Worm (Caenorhabditis elegans) whole organism, late embryonic: ENCODE data around the gene W06A7.2.

ENCODE experiments used
- C08G9.2 ChIP-seq: sonication (generic microtip); optimal IDR thresholded peaks from 2 replicates; lab custom pipeline; 2016; ENCODE audit warnings: mild to moderate bottlenecking, missing genetic modification characterization, moderate library complexity, missing compliant biosample characterization
- F13H6.1 ChIP-seq: sonication (generic microtip); optimal IDR thresholded peaks from 2 replicates; lab custom pipeline; 2016; ENCODE audit warnings: missing genetic modification characterization, missing compliant biosample characterization
- K02D7.2 ChIP-seq: sonication (generic microtip); optimal IDR thresholded peaks from 2 replicates; lab custom pipeline; 2017; ENCODE audit warnings: mild to moderate bottlenecking, missing genetic modification characterization, missing compliant biosample characterization
- T23F11.4 ChIP-seq: fragments of 200-800 bp; sonication (Bioruptor generic); optimal IDR thresholded peaks from 2 replicates; lab custom pipeline; 2018; ENCODE audit warnings: mild to moderate bottlenecking, missing genetic modification characterization, missing compliant biosample characterization
- Y22D7AL.16 ChIP-seq: sonication (generic microtip); optimal IDR thresholded peaks from 2 replicates; lab custom pipeline; 2016; ENCODE audit warnings: missing genetic modification characterization, missing compliant biosample characterization
- ama-1 ChIP-seq: fragments of 150-350 bp; optimal IDR thresholded peaks from 2 replicates; lab custom pipeline; 2014
- ceh-14 ChIP-seq: sonication (generic microtip); optimal IDR thresholded peaks from 2 replicates; lab custom pipeline; 2016; ENCODE audit warnings: missing genotype, missing genetic modification characterization, missing compliant biosample characterization
- ceh-18 ChIP-seq: sonication (generic microtip); optimal IDR thresholded peaks from 2 replicates; lab custom pipeline; 2016; ENCODE audit warnings: missing genetic modification characterization, missing compliant biosample characterization
- ceh-19 ChIP-seq: fragments of 200-800 bp; sonication (Bioruptor generic); optimal IDR thresholded peaks from 2 replicates; lab custom pipeline; 2018; ENCODE audit warnings: mild to moderate bottlenecking, missing genetic modification characterization, missing compliant biosample characterization
- ceh-22 ChIP-seq: sonication (generic microtip); optimal IDR thresholded peaks from 2 replicates; lab custom pipeline; 2017; ENCODE audit warnings: missing biosample characterization, missing genetic modification characterization
- ceh-30 ChIP-seq: fragments of 150-350 bp; optimal IDR thresholded peaks from 2 replicates; lab custom pipeline; 2014; ENCODE audit warnings: missing biosample characterization, missing genetic modification characterization
- ceh-34 ChIP-seq: sonication (generic microtip); optimal IDR thresholded peaks from 2 replicates; lab custom pipeline; 2016; ENCODE audit warnings: mild to moderate bottlenecking, missing genetic modification characterization, missing compliant biosample characterization
- ceh-45 ChIP-seq: fragments of 200-800 bp; sonication (Bioruptor generic); IDR thresholded peaks from 2 replicates; pipeline ENCODE4 v1.3.6; 2022; ENCODE audit warnings: missing genetic modification reagents, missing genetic modification characterization, missing compliant biosample characterization
- ceh-48 ChIP-seq: sonication (generic microtip); optimal IDR thresholded peaks from 2 replicates; lab custom pipeline; 2016; ENCODE audit warnings: missing genetic modification characterization, inconsistent platforms, missing compliant biosample characterization
- che-1 ChIP-seq: sonication (generic microtip); optimal IDR thresholded peaks from 2 replicates; lab custom pipeline; 2016; ENCODE audit warnings: mild to moderate bottlenecking, missing genetic modification characterization, missing compliant biosample characterization
- dmd-4 ChIP-seq: sonication (generic microtip); optimal IDR thresholded peaks from 2 replicates; lab custom pipeline; 2016; ENCODE audit warnings: borderline replicate concordance, missing genetic modification characterization, missing compliant biosample characterization
- dve-1 ChIP-seq: sonication (generic microtip); optimal IDR thresholded peaks from 2 replicates; lab custom pipeline; 2017; ENCODE audit warnings: antibody characterized with exemption, mild to moderate bottlenecking, missing genetic modification characterization, missing compliant biosample characterization
- ets-4 ChIP-seq: sonication (generic microtip); optimal IDR thresholded peaks from 2 replicates; lab custom pipeline; 2016; ENCODE audit warnings: missing genetic modification characterization, missing compliant biosample characterization
- eyg-1 ChIP-seq: sonication (generic microtip); optimal IDR thresholded peaks from 2 replicates; lab custom pipeline; 2016; ENCODE audit warnings: missing genotype, missing genetic modification characterization, missing compliant biosample characterization
- fkh-10 ChIP-seq: fragments of 150-350 bp; optimal IDR thresholded peaks from 2 replicates; lab custom pipeline; 2014; ENCODE audit warnings: missing biosample characterization, missing genetic modification reagents, missing genetic modification characterization
- hlh-13 ChIP-seq: fragments of 200-800 bp; sonication (Bioruptor generic); optimal IDR thresholded peaks from 2 replicates; lab custom pipeline; 2018; ENCODE audit warnings: mild to moderate bottlenecking, missing genetic modification characterization, missing compliant biosample characterization
- hlh-15 ChIP-seq: sonication (generic microtip); optimal IDR thresholded peaks from 2 replicates; lab custom pipeline; 2016; ENCODE audit warnings: missing genetic modification characterization, missing compliant biosample characterization
- hlh-30 ChIP-seq: sonication (generic microtip); optimal IDR thresholded peaks from 2 replicates; lab custom pipeline; 2017; ENCODE audit warnings: antibody characterized with exemption, missing genetic modification characterization, missing compliant biosample characterization; ENCODE audit not compliant: insufficient read depth
- hlh-6 ChIP-seq: sonication (generic microtip); optimal IDR thresholded peaks from 2 replicates; lab custom pipeline; 2016; ENCODE audit warnings: missing genotype, missing genetic modification characterization, missing compliant biosample characterization
- hlh-8 ChIP-seq: sonication (generic microtip); optimal IDR thresholded peaks from 2 replicates; lab custom pipeline; 2016; ENCODE audit warnings: missing genotype, missing genetic modification characterization, missing compliant biosample characterization
- lin-11 ChIP-seq: fragments of 200-800 bp; sonication (Bioruptor generic); optimal IDR thresholded peaks from 2 replicates; lab custom pipeline; 2018; ENCODE audit warnings: mild to moderate bottlenecking, missing genetic modification characterization, missing compliant biosample characterization
- mec-3 ChIP-seq: sonication (generic microtip); optimal IDR thresholded peaks from 2 replicates; lab custom pipeline; 2016; ENCODE audit warnings: borderline replicate concordance, missing genetic modification characterization, missing compliant biosample characterization
- nfya-1 ChIP-seq: sonication (generic microtip); optimal IDR thresholded peaks from 2 replicates; lab custom pipeline; 2017; ENCODE audit warnings: missing genetic modification characterization, mild to moderate bottlenecking, missing compliant biosample characterization, antibody characterized with exemption, moderate library complexity
- npax-4 ChIP-seq: sonication (generic microtip); optimal IDR thresholded peaks from 2 replicates; lab custom pipeline; 2016; ENCODE audit warnings: missing genetic modification characterization, missing compliant biosample characterization
- odd-2 ChIP-seq: sonication (generic microtip); optimal IDR thresholded peaks from 2 replicates; lab custom pipeline; 2017; ENCODE audit warnings: antibody characterized with exemption, mild to moderate bottlenecking, missing genetic modification characterization, missing compliant biosample characterization
- pag-3 ChIP-seq: sonication (generic microtip); optimal IDR thresholded peaks from 2 replicates; lab custom pipeline; 2016; ENCODE audit warnings: missing compliant biosample characterization, missing genetic modification characterization, borderline replicate concordance
- pat-9 ChIP-seq: fragments of 200-800 bp; sonication (Bioruptor generic); optimal IDR thresholded peaks from 2 replicates; lab custom pipeline; 2018; ENCODE audit warnings: mild to moderate bottlenecking, missing genetic modification characterization, moderate library complexity, missing compliant biosample characterization
- ref-2 ChIP-seq: sonication (generic microtip); optimal IDR thresholded peaks from 2 replicates; lab custom pipeline; 2016; ENCODE audit warnings: missing genetic modification characterization, missing compliant biosample characterization
- rnt-1 ChIP-seq: sonication (generic microtip); optimal IDR thresholded peaks from 2 replicates; lab custom pipeline; 2016; ENCODE audit warnings: missing genetic modification characterization, missing compliant biosample characterization
- sdc-2 ChIP-seq: sonication (generic microtip); optimal IDR thresholded peaks from 2 replicates; lab custom pipeline; 2016; ENCODE audit warnings: missing genotype, missing genetic modification characterization, missing compliant biosample characterization
- syd-9 ChIP-seq: sonication (generic microtip); optimal IDR thresholded peaks from 2 replicates; lab custom pipeline; 2016; ENCODE audit warnings: mild to moderate bottlenecking, missing genetic modification characterization, moderate library complexity, missing compliant biosample characterization
- tbx-2 ChIP-seq: sonication (generic microtip); optimal IDR thresholded peaks from 2 replicates; lab custom pipeline; 2016; ENCODE audit warnings: missing genetic modification characterization, missing compliant biosample characterization
- unc-3 ChIP-seq, 2 experiments: fragments of 200-800 bp in 1 of 2; sonication (Bioruptor generic) in 1 of 2; sonication (generic microtip) in 1 of 2; conservative IDR thresholded peaks in 1 of 2; optimal IDR thresholded peaks in 1 of 2; 2 replicates each; pipeline versions ENCODE4 v1.3.6 to Lab custom; 2016 to 2022; ENCODE audit warnings: missing compliant biosample characterization in 2 of 2, missing genetic modification characterization in 2 of 2, missing genetic modification reagents in 1 of 2
- unc-42 ChIP-seq: sonication (generic microtip); optimal IDR thresholded peaks from 2 replicates; lab custom pipeline; 2016; ENCODE audit warnings: missing genotype, missing genetic modification characterization, missing compliant biosample characterization
- zip-5 ChIP-seq: sonication (generic microtip); optimal IDR thresholded peaks from 2 replicates; lab custom pipeline; 2016; ENCODE audit warnings: missing genetic modification characterization, missing compliant biosample characterization

Gene W06A7.2

DNA sequence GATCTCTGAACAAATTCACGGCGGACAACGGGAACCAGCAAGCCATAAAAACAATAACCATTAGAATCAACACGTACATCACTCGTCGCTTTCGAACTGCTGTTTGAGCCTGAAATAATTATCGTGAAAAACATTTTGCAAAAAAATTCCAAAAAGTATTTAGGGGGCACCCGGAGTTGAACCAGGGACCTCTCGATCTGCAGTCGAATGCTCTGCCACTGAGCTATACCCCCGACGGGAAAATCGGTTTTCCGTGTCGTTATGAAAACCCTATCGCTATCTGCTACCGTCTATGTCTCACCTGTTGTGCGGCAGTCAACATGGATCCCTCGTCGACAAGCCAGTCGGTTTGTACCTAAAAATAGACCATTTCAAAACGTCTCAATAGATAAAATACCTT is 34.0 kb downstream of the W06A7.2 start (continued):
- no peak for TF ChIP-seq eyg-1
- TF ChIP-seq mec-3 = no peak
- peak; percentile 1 for TF ChIP-seq ceh-18 (tag; lab: Kevin White, UChicago)
- no peak for TF ChIP-seq ceh-14 (tag; lab: Kevin White, UChicago)
- TF ChIP-seq ama-1 (lab: Kevin White, UChicago) = no peak
- TF ChIP-seq hlh-13 = peak; percentile 46
- peak; percentile 38 for TF ChIP-seq lin-11 (tag; lab: Kevin White, UChicago)
- TF ChIP-seq ceh-19 (GFP tag; lab: Kevin White, UChicago) = peak; percentile 44
- no peak for TF ChIP-seq nfya-1 (tag; lab: Kevin White, UChicago)
- TF ChIP-seq ceh-22 = no peak
- no peak for TF ChIP-seq unc-42 (tag; lab: Kevin White, UChicago)
- TF ChIP-seq C08G9.2 (tag; lab: Kevin White, UChicago) = peak; percentile 44
- TF ChIP-seq ceh-30 = no peak
- no peak for TF ChIP-seq hlh-8
- TF ChIP-seq ceh-48 (tag; lab: Kevin White, UChicago) = peak; percentile 35
- TF ChIP-seq K02D7.2 (tag; lab: Kevin White, UChicago) = no peak
- peak; percentile 45 for TF ChIP-seq T23F11.4 (GFP tag; lab: Kevin White, UChicago)
- TF ChIP-seq ref-2 (tag; lab: Kevin White, UChicago) = no peak
- no peak; the same call in 1 of the 2 replicates for TF ChIP-seq unc-3 (GFP tag; conservative IDR thresholded peaks at IDR 0.05; lab: Robert Waterston, UW)
- peak; percentile 32 for TF ChIP-seq unc-3 (tag; optimal IDR thresholded peaks at IDR 0.05; lab: Kevin White, UChicago)
- TF ChIP-seq sdc-2 (tag; lab: Kevin White, UChicago) = peak; percentile 6
- no peak for TF ChIP-seq zip-5 (tag; lab: Kevin White, UChicago)
- TF ChIP-seq hlh-30 (tag; lab: Kevin White, UChicago) = no peak
- TF ChIP-seq odd-2 (tag; lab: Kevin White, UChicago) = no peak
- no peak for TF ChIP-seq hlh-15 (tag; lab: Kevin White, UChicago)
- TF ChIP-seq dmd-4 (tag; lab: Kevin White, UChicago) = no peak
- peak; percentile 51 for TF ChIP-seq hlh-6 (tag; lab: Kevin White, UChicago)
- no peak for TF ChIP-seq tbx-2 (tag; lab: Kevin White, UChicago)
- no peak for TF ChIP-seq syd-9 (tag; lab: Kevin White, UChicago)
- no peak for TF ChIP-seq ceh-45 (GFP tag; lab: Robert Waterston, UW)
- no peak for TF ChIP-seq npax-4 (tag; lab: Kevin White, UChicago)
- peak; percentile 30 for TF ChIP-seq pat-9 (tag; lab: Kevin White, UChicago)
- no peak for TF ChIP-seq rnt-1 (tag; lab: Kevin White, UChicago)
- TF ChIP-seq F13H6.1 (tag; lab: Kevin White, UChicago) = no peak
- no peak for TF ChIP-seq ets-4 (tag; lab: Kevin White, UChicago)
- TF ChIP-seq dve-1 = peak; percentile 33
- TF ChIP-seq ceh-34 (tag; lab: Kevin White, UChicago) = peak; percentile 28
- TF ChIP-seq Y22D7AL.16 = no peak

DNA sequence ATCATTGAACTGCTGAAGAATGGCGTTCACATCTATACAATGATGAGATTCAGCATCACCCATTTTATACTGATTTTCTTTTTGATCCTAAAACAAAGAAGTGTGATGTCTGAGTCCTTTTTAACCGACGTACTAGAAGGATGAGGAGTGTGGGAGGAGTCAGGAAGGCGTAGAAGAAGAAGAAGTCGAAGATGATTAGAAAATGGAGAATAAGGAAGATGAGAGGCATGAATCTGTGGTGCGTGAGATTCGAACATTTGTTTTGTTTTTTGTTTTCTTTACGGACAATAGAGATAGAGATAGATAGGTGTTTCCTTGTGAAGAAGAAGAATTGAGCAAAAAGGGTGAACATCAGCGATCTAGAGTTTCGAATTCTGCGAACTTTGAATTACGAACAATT is 36.9 kb downstream of the W06A7.2 start, which contains the start of gene npr-13:
TSS of gene npr-13 (minus strand) at position 101 of the 400 bp plus-strand sequence.
- no peak for TF ChIP-seq ets-4 (tag; lab: Kevin White, UChicago)
- no peak for TF ChIP-seq odd-2 (tag; lab: Kevin White, UChicago)
- TF ChIP-seq mec-3 = no peak
- TF ChIP-seq hlh-15 (tag; lab: Kevin White, UChicago) = no peak
- no peak for TF ChIP-seq che-1 (tag; lab: Kevin White, UChicago)
- TF ChIP-seq ceh-22 = no peak
- TF ChIP-seq ceh-19 (GFP tag; lab: Kevin White, UChicago) = no peak
- TF ChIP-seq pag-3 (tag; lab: Kevin White, UChicago) = no peak

DNA sequence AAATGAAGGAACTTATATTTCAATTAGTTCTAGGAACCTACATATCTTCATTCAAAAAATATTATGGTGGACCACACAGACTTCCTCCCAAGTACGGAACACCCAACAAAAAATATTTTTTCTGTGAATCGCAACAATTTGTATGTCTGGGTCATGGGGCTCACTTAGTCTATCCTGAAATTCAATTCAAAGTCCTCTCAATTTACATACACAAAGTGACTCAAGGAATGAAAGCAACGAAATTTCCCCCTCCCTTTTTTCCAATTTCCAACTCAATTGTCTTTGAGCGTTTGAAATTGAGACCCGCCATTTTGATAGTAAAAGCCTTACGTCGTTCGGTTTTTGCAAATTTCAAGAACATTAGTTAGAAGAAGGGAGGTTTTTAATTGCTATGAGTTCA is 37.7 kb downstream of the W06A7.2 start:
- TF ChIP-seq fkh-10 (GFP tag; lab: Kevin White, UChicago) = no peak
- TF ChIP-seq unc-42 (tag; lab: Kevin White, UChicago) = peak; percentile 46
- TF ChIP-seq, all 69 proteins: peak for 1
